Worm (Caenorhabditis elegans) whole organism, L3 larva: ENCODE measurements around the gene cpg-7.

Experiments used
- aly-2 ChIP-seq: fragments of 150-350 bp; optimal IDR thresholded peaks from 2 replicates; lab custom pipeline; 2014; ENCODE audit warnings: missing biosample characterization, missing genetic modification characterization
- ceh-9 ChIP-seq: sonication (generic microtip); optimal IDR thresholded peaks from 2 replicates; lab custom pipeline; 2018; ENCODE audit warnings: missing biosample characterization, missing genetic modification characterization
- fkh-2 ChIP-seq: fragments of 150-350 bp; optimal IDR thresholded peaks from 2 replicates; lab custom pipeline; 2014; ENCODE audit warnings: missing biosample characterization, missing genetic modification reagents, missing genetic modification characterization
- jun-1 ChIP-seq: fragments of 150-350 bp; optimal IDR thresholded peaks from 2 replicates; lab custom pipeline; 2014; ENCODE audit warnings: missing biosample characterization, missing genetic modification reagents, missing genetic modification characterization
- nhr-11 ChIP-seq: fragments of 150-350 bp; optimal IDR thresholded peaks from 2 replicates; lab custom pipeline; 2014; ENCODE audit warnings: missing biosample characterization, missing genetic modification characterization
- nhr-237 ChIP-seq: fragments of 150-350 bp; optimal IDR thresholded peaks from 2 replicates; lab custom pipeline; 2014; ENCODE audit warnings: missing biosample characterization, missing genetic modification characterization
- nhr-76 ChIP-seq: fragments of 150-350 bp; sonication (generic microtip); optimal IDR thresholded peaks from 5 replicates; lab custom pipeline; 2014; ENCODE audit warnings: missing biosample characterization, missing genetic modification characterization
- nhr-77 ChIP-seq: fragments of 150-350 bp; optimal IDR thresholded peaks from 2 replicates; lab custom pipeline; 2014; ENCODE audit warnings: missing biosample characterization, missing genetic modification characterization
- pha-4 ChIP-seq: fragments of 150-350 bp; optimal IDR thresholded peaks from 2 replicates; lab custom pipeline; 2014; ENCODE audit warnings: missing biosample characterization, missing genetic modification reagents, missing genetic modification characterization
- unc-62 ChIP-seq: fragments of 150-350 bp; sonication (generic microtip); optimal IDR thresholded peaks from 4 replicates; lab custom pipeline; 2014; ENCODE audit warnings: missing biosample characterization, missing genetic modification reagents, missing genetic modification characterization
- zag-1 ChIP-seq: fragments of 150-350 bp; optimal IDR thresholded peaks from 2 replicates; lab custom pipeline; 2014; ENCODE audit warnings: missing biosample characterization, missing genetic modification characterization

- no peak for TF ChIP-seq unc-62 (GFP tag; lab: Kevin White, UChicago)
- no peak for TF ChIP-seq jun-1 (tag; lab: Kevin White, UChicago)
- TF ChIP-seq nhr-237 (tag; lab: Kevin White, UChicago), result no peak
- TF ChIP-seq fkh-2 (tag; lab: Kevin White, UChicago), result no peak
- no peak for TF ChIP-seq nhr-77 (tag; lab: Kevin White, UChicago)
- no peak for TF ChIP-seq nhr-76
- no peak for TF ChIP-seq nhr-11 (tag; lab: Kevin White, UChicago)
- TF ChIP-seq zag-1 (tag; lab: Kevin White, UChicago), result no peak
- no peak for TF ChIP-seq pha-4 (tag; lab: Kevin White, UChicago)
- TF ChIP-seq aly-2 (tag; lab: Kevin White, UChicago), result no peak
- no peak for TF ChIP-seq ceh-9 (tag; lab: Kevin White, UChicago)
Measured at ce11 chrII:14096814-14097213, 12.2 kb downstream of the cpg-7 start.
